In genomic region chrII:14247748-14248502, ce11 we compare ENCODE assay signal across 4 worm cellular contexts.
A peak's percentile ranks its signal among the peaks of the same experiment; 100 is the strongest.
TF ChIP-seq lines count a peak whose summit lies in the region.

No protein-coding gene starts in this region.

TF ChIP-seq in whole organism, L2 larva, 48 proteins besides CTCF, POLR2A, EP300 and RAD21:
- no peak for TF ChIP-seq unc-62 (GFP tag; optimal IDR thresholded peaks at IDR 0.05; lab: Kevin White, UChicago)
- TF ChIP-seq gmeb-1 (tag; optimal IDR thresholded peaks at IDR 0.05; lab: Kevin White, UChicago), result peak; percentile 36
- TF ChIP-seq crh-2 (tag; optimal IDR thresholded peaks at IDR 0.05; lab: Kevin White, UChicago), result peak; percentile 9
- TF ChIP-seq fos-1 (tag; optimal IDR thresholded peaks at IDR 0.05; lab: Kevin White, UChicago), result peak; percentile 66
- TF ChIP-seq blmp-1 (tag; optimal IDR thresholded peaks at IDR 0.05; lab: Kevin White, UChicago; ENCODE audit: insufficient read depth), result peak; percentile 35
- TF ChIP-seq nhr-23 (tag; optimal IDR thresholded peaks at IDR 0.05; lab: Kevin White, UChicago), result no peak
- TF ChIP-seq nhr-25 (tag; optimal IDR thresholded peaks at IDR 0.05; lab: Kevin White, UChicago), result peak; percentile 86
- peak; percentile 51 for TF ChIP-seq nhr-129 (tag; optimal IDR thresholded peaks at IDR 0.05; lab: Kevin White, UChicago)
- TF ChIP-seq F13H6.1 (tag; optimal IDR thresholded peaks at IDR 0.05; lab: Kevin White, UChicago), result peak; percentile 12
- TF ChIP-seq sma-3 (GFP tag; optimal IDR thresholded peaks at IDR 0.05; lab: Kevin White, UChicago), result peak; percentile 60

TF ChIP-seq in whole organism, L4 larva, 104 proteins besides CTCF, POLR2A, EP300 and RAD21 (continues in another document):
- TF ChIP-seq lin-1 (GFP tag; IDR thresholded peaks at IDR 0.05; lab: Robert Waterston, UW) (peak; percentile 35; the same call in 1 of the 2 replicates), aha-1 (tag; lab: Kevin White, UChicago) (peak; percentile 94), nhr-48 (tag; optimal IDR thresholded peaks at IDR 0.05; lab: Kevin White, UChicago) (peak; percentile 79), daf-16 (GFP tag; optimal IDR thresholded peaks at IDR 0.05; lab: Kevin White, UChicago) (no peak), daf-16 (tag; optimal IDR thresholded peaks at IDR 0.05; lab: Kevin White, UChicago) (peak; percentile 15), Y48G9A.11 (GFP tag; IDR thresholded peaks at IDR 0.05; lab: Robert Waterston, UW) (no peak), lin-38 (GFP tag; IDR thresholded peaks at IDR 0.05; lab: Robert Waterston, UW) (peak; percentile 22; the same call in 1 of the 2 replicates), duxl-1 (tag; optimal IDR thresholded peaks at IDR 0.05; lab: Kevin White, UChicago; ENCODE audit: poor library complexity) (no peak), hlh-30 (tag; optimal IDR thresholded peaks at IDR 0.05; lab: Kevin White, UChicago; ENCODE audit: insufficient read depth) (peak; percentile 82), Y75B8A.6 (GFP tag; IDR thresholded peaks at IDR 0.05; lab: Robert Waterston, UW) (no peak), egl-43 (GFP tag; IDR thresholded peaks at IDR 0.05; lab: Robert Waterston, UW) (peak; percentile 23; the same call in 1 of the 2 replicates), attf-4 (tag; optimal IDR thresholded peaks at IDR 0.05; lab: Kevin White, UChicago) (no peak), ceh-62 (tag; optimal IDR thresholded peaks at IDR 0.05; lab: Kevin White, UChicago) (no peak), mdl-1 (tag; optimal IDR thresholded peaks at IDR 0.05; lab: Kevin White, UChicago) (peak in 1 of 2 experiments; percentile 17), pqm-1 (tag; optimal IDR thresholded peaks at IDR 0.05; lab: Kevin White, UChicago) (peak; percentile 65), skn-1 (tag; optimal IDR thresholded peaks at IDR 0.05; lab: Kevin White, UChicago) (no peak), nhr-77 (tag; optimal IDR thresholded peaks at IDR 0.05; lab: Kevin White, UChicago) (peak; percentile 80), mes-2 (tag; optimal IDR thresholded peaks at IDR 0.05; lab: Kevin White, UChicago; ENCODE audit: poor library complexity, severe bottlenecking) (peak; percentile 36), hlh-11 (tag; optimal IDR thresholded peaks at IDR 0.05; lab: Kevin White, UChicago) (peak; percentile 81), jun-1 (tag; optimal IDR thresholded peaks at IDR 0.05; lab: Kevin White, UChicago) (no peak), hmg-1.1 (GFP tag; IDR thresholded peaks at IDR 0.05; lab: Robert Waterston, UW) (peak; percentile 61; the same call in 1 of the 2 replicates), ceh-28 (tag; optimal IDR thresholded peaks at IDR 0.05; lab: Kevin White, UChicago) (no peak), dmd-8 (GFP tag; IDR thresholded peaks at IDR 0.05; lab: Robert Waterston, UW) (no peak), dve-1 (tag; optimal IDR thresholded peaks at IDR 0.05; lab: Kevin White, UChicago; ENCODE audit: insufficient read depth) (peak; percentile 73), nhr-28 (tag; optimal IDR thresholded peaks at IDR 0.05; lab: Kevin White, UChicago) (peak; percentile 86), F37D6.2 (tag; optimal IDR thresholded peaks at IDR 0.05; lab: Kevin White, UChicago) (no peak), sdz-12 (GFP tag; optimal IDR thresholded peaks at IDR 0.05; lab: Kevin White, UChicago) (no peak)

TF ChIP-seq in whole organism, late embryonic, 69 proteins besides CTCF, POLR2A, EP300 and RAD21:
- no peak for TF ChIP-seq ceh-9 (tag; optimal IDR thresholded peaks at IDR 0.05; lab: Kevin White, UChicago)
- TF ChIP-seq ceh-19 (GFP tag; optimal IDR thresholded peaks at IDR 0.05; lab: Kevin White, UChicago), result peak; percentile 44
- TF ChIP-seq sox-2 (GFP tag; IDR thresholded peaks at IDR 0.05; lab: Robert Waterston, UW), result peak; percentile 74
- no peak for TF ChIP-seq ztf-16 (tag; optimal IDR thresholded peaks at IDR 0.05; lab: Kevin White, UChicago)
- TF ChIP-seq pqm-1 (tag; optimal IDR thresholded peaks at IDR 0.05; lab: Kevin White, UChicago), result no peak
- TF ChIP-seq ceh-45 (GFP tag; IDR thresholded peaks at IDR 0.05; lab: Robert Waterston, UW), result 0 out of 2 replicates have a peak, but pooled peaks have one; percentile 27
- peak; percentile 10 for TF ChIP-seq rnt-1 (tag; optimal IDR thresholded peaks at IDR 0.05; lab: Kevin White, UChicago)
- peak; percentile 35 for TF ChIP-seq elt-2 (tag; optimal IDR thresholded peaks at IDR 0.05; lab: Kevin White, UChicago)
- TF ChIP-seq pat-9 (tag; optimal IDR thresholded peaks at IDR 0.05; lab: Kevin White, UChicago), result no peak
- peak; percentile 63 for TF ChIP-seq hlh-6 (tag; optimal IDR thresholded peaks at IDR 0.05; lab: Kevin White, UChicago)
- peak; percentile 6 for TF ChIP-seq unc-55 (GFP tag; optimal IDR thresholded peaks at IDR 0.05; lab: Kevin White, UChicago)
- TF ChIP-seq nfya-1 (tag; optimal IDR thresholded peaks at IDR 0.05; lab: Kevin White, UChicago), result peak; percentile 44
- TF ChIP-seq lim-6 (tag; optimal IDR thresholded peaks at IDR 0.05; lab: Kevin White, UChicago), result no peak
- TF ChIP-seq ceh-2 (tag; optimal IDR thresholded peaks at IDR 0.05; lab: Kevin White, UChicago), result peak; percentile 16
- peak; percentile 46 for TF ChIP-seq hlh-30 (tag; optimal IDR thresholded peaks at IDR 0.05; lab: Kevin White, UChicago; ENCODE audit: insufficient read depth)
- peak; percentile 5 for TF ChIP-seq sdc-2 (tag; optimal IDR thresholded peaks at IDR 0.05; lab: Kevin White, UChicago)
- peak; percentile 19 for TF ChIP-seq nhr-232 (tag; optimal IDR thresholded peaks at IDR 0.05; lab: Kevin White, UChicago)
- TF ChIP-seq ceh-34 (tag; optimal IDR thresholded peaks at IDR 0.05; lab: Kevin White, UChicago), result peak; percentile 2
- TF ChIP-seq mec-3 (tag; optimal IDR thresholded peaks at IDR 0.05; lab: Kevin White, UChicago; ENCODE audit: borderline replicate concordance), result no peak
- TF ChIP-seq ceh-31 (tag; optimal IDR thresholded peaks at IDR 0.05; lab: Kevin White, UChicago), result peak; percentile 36
- TF ChIP-seq tbx-2 (tag; optimal IDR thresholded peaks at IDR 0.05; lab: Kevin White, UChicago), result peak; percentile 62
- TF ChIP-seq madf-2 (tag; optimal IDR thresholded peaks at IDR 0.05; lab: Kevin White, UChicago), result peak; percentile 91
- no peak for TF ChIP-seq K09A11.1 (tag; optimal IDR thresholded peaks at IDR 0.05; lab: Kevin White, UChicago; ENCODE audit: insufficient read depth)
- peak; percentile 86 for TF ChIP-seq ref-2 (tag; optimal IDR thresholded peaks at IDR 0.05; lab: Kevin White, UChicago)
- TF ChIP-seq che-1 (tag; optimal IDR thresholded peaks at IDR 0.05; lab: Kevin White, UChicago), result no peak
- TF ChIP-seq Y22D7AL.16 (tag; optimal IDR thresholded peaks at IDR 0.05; lab: Kevin White, UChicago), result no peak
TF ChIP-seq in whole organism, late embryonic: peak in this region for 17.

TF ChIP-seq in whole organism, mixed stage, embryonic, 35 proteins besides CTCF, POLR2A, EP300 and RAD21:
- TF ChIP-seq snpc-4 (tag; optimal IDR thresholded peaks at IDR 0.05; lab: Kevin White, UChicago) (no peak), lin-32 (GFP tag; optimal IDR thresholded peaks at IDR 0.05; lab: Kevin White, UChicago) (peak; percentile 95), ceh-83 (GFP tag; optimal IDR thresholded peaks at IDR 0.05; lab: Kevin White, UChicago) (peak; percentile 23), unc-120 (tag; optimal IDR thresholded peaks at IDR 0.05; lab: Kevin White, UChicago; ENCODE audit: poor library complexity, severe bottlenecking) (no peak), mep-1 (tag; optimal IDR thresholded peaks at IDR 0.05; lab: Kevin White, UChicago) (peak; percentile 60), M03D4.4 (tag; optimal IDR thresholded peaks at IDR 0.05; lab: Kevin White, UChicago) (no peak), hlh-1 (tag; optimal IDR thresholded peaks at IDR 0.05; lab: Kevin White, UChicago) (peak; percentile 79), nhr-237 (tag; optimal IDR thresholded peaks at IDR 0.05; lab: Kevin White, UChicago) (no peak), flh-1 (GFP tag; optimal IDR thresholded peaks at IDR 0.05; lab: Kevin White, UChicago) (peak; percentile 14), drap-1 (GFP tag; optimal IDR thresholded peaks at IDR 0.05; lab: Kevin White, UChicago) (no peak), nhr-2 (tag; optimal IDR thresholded peaks at IDR 0.05; lab: Kevin White, UChicago) (peak; percentile 76), lin-13 (tag; optimal IDR thresholded peaks at IDR 0.05; lab: Kevin White, UChicago) (no peak), unc-62 (GFP tag; optimal IDR thresholded peaks at IDR 0.05; lab: Kevin White, UChicago) (peak; percentile 16), zip-8 (tag; optimal IDR thresholded peaks at IDR 0.05; lab: Kevin White, UChicago) (no peak), sem-2 (GFP tag; optimal IDR thresholded peaks at IDR 0.05; lab: Kevin White, UChicago) (peak; percentile 26), mls-2 (tag; optimal IDR thresholded peaks at IDR 0.05; lab: Kevin White, UChicago) (peak; percentile 63), nhr-76 (tag; optimal IDR thresholded peaks at IDR 0.05; lab: Kevin White, UChicago) (no peak), ham-2 (GFP tag; optimal IDR thresholded peaks at IDR 0.05; lab: Kevin White, UChicago) (peak; percentile 35), cnd-1 (tag; optimal IDR thresholded peaks at IDR 0.05; lab: Kevin White, UChicago) (peak; percentile 93), mab-5 (tag; optimal IDR thresholded peaks at IDR 0.05; lab: Kevin White, UChicago) (no peak), sptf-1 (tag; optimal IDR thresholded peaks at IDR 0.05; lab: Kevin White, UChicago) (peak; percentile 57), ces-1 (GFP tag; optimal IDR thresholded peaks at IDR 0.05; lab: Kevin White, UChicago) (no peak), tbx-8 (GFP tag; optimal IDR thresholded peaks at IDR 0.05; lab: Kevin White, UChicago) (no peak), unc-39 (tag; optimal IDR thresholded peaks at IDR 0.05; lab: Kevin White, UChicago) (no peak), elt-1 (tag; optimal IDR thresholded peaks at IDR 0.05; lab: Kevin White, UChicago; ENCODE audit: borderline replicate concordance, insufficient read depth) (no peak), elt-3 (tag; optimal IDR thresholded peaks at IDR 0.05; lab: Kevin White, UChicago) (no peak), ztf-11 (tag; optimal IDR thresholded peaks at IDR 0.05; lab: Kevin White, UChicago) (peak; percentile 70), ceh-43 (GFP tag; optimal IDR thresholded peaks at IDR 0.05; lab: Kevin White, UChicago) (no peak), pha-4 (tag; optimal IDR thresholded peaks at IDR 0.05; lab: Kevin White, UChicago) (no peak), lsy-2 (tag; optimal IDR thresholded peaks at IDR 0.05; lab: Kevin White, UChicago) (no peak), nhr-12 (tag; optimal IDR thresholded peaks at IDR 0.05; lab: Kevin White, UChicago) (no peak), nhr-28 (tag; optimal IDR thresholded peaks at IDR 0.05; lab: Kevin White, UChicago) (no peak), blmp-1 (tag; optimal IDR thresholded peaks at IDR 0.05; lab: Kevin White, UChicago) (no peak), ceh-39 (tag; optimal IDR thresholded peaks at IDR 0.05; lab: Kevin White, UChicago) (no peak), bed-3 (GFP tag; optimal IDR thresholded peaks at IDR 0.05; lab: Kevin White, UChicago) (no peak)
